Worm (Caenorhabditis elegans): ENCODE measurements around the gene asp-7.

DNA sequence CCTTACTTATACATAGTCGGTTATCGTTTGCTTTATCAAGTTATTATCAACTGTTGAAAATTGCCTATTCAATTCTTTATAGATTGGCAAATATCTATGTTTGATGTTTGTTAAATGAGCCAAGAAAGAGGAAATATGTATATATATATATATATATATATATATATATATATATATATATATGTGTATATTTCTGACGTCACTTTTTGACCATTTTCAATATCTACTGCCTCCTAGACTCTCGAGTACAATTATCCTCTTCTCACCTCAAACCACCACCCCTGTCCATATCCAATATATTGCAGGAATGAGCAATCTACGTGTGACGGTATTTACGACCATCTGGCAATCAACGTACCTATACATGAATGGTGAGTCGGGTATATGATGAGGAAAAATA is 16.8 kb downstream of the asp-7 start, which contains the start of gene F59D6.1:
- TF ChIP-seq ref-1 (GFP tag; conservative IDR thresholded peaks at IDR 0.05) (no peak), flt-1 (GFP tag; IDR thresholded peaks at IDR 0.05) (no peak), klf-2 (GFP tag; conservative IDR thresholded peaks at IDR 0.05) (no peak), med-1 (GFP tag; optimal IDR thresholded peaks at IDR 0.05; ENCODE audit: insufficient read depth) (no peak)

Measured in whole organism, midembryonic.